Fruit fly (Drosophila melanogaster) whole organism, embryonic: ENCODE data around the gene CG31817.

Experiments
- CG10979 ChIP-seq: fragments of 200-800 bp; sonication (Bioruptor generic); optimal IDR thresholded peaks from 2 replicates; lab custom pipeline; 2018; ENCODE audit warnings: missing biosample characterization, mild to moderate bottlenecking, missing genetic modification characterization, moderate library complexity
- CG11504 ChIP-seq: fragments of 200-800 bp; sonication (Bioruptor generic); optimal IDR thresholded peaks from 3 replicates; lab custom pipeline; 2019; ENCODE audit warnings: missing biosample characterization, mild to moderate bottlenecking, missing genetic modification characterization, moderate library complexity
- CG12391 ChIP-seq: fragments of 200-800 bp; sonication (Bioruptor generic); optimal IDR thresholded peaks from 3 replicates; lab custom pipeline; 2018; ENCODE audit warnings: missing biosample characterization, mild to moderate bottlenecking, missing genetic modification characterization, moderate library complexity
- CG12769 ChIP-seq: fragments of 200-800 bp; sonication (Bioruptor generic); optimal IDR thresholded peaks from 2 replicates; lab custom pipeline; 2019; ENCODE audit warnings: missing biosample characterization, mild to moderate bottlenecking, missing genetic modification characterization, moderate library complexity
- CG14441 ChIP-seq: fragments of 200-800 bp; sonication (Bioruptor generic); IDR thresholded peaks from 2 replicates; pipeline ENCODE4 v1.3.6; 2022; ENCODE audit warnings: missing biosample characterization, missing genetic modification characterization
- CG1529 ChIP-seq: fragments of 200-800 bp; sonication (Bioruptor generic); optimal IDR thresholded peaks from 3 replicates; lab custom pipeline; 2018; ENCODE audit warnings: missing biosample characterization, missing genetic modification characterization
- CG16779 ChIP-seq: fragments of 200-800 bp; sonication (Bioruptor generic); IDR thresholded peaks from 2 replicates; pipeline ENCODE4 v1.3.6; 2022; ENCODE audit warnings: missing biosample characterization, missing genetic modification characterization
- CG17802 ChIP-seq: fragments of 200-800 bp; sonication (Bioruptor generic); optimal IDR thresholded peaks from 2 replicates; lab custom pipeline; 2018; ENCODE audit warnings: missing biosample characterization, mild to moderate bottlenecking, missing genetic modification characterization, moderate library complexity
- CG1792 ChIP-seq: fragments of 200-800 bp; sonication (Bioruptor generic); optimal IDR thresholded peaks from 2 replicates; lab custom pipeline; 2016; ENCODE audit warnings: missing biosample characterization, missing genetic modification characterization
- CG18476 ChIP-seq: fragments of 200-800 bp; sonication (Bioruptor generic); optimal IDR thresholded peaks from 2 replicates; lab custom pipeline; 2016; ENCODE audit warnings: missing biosample characterization, mild to moderate bottlenecking, missing genetic modification characterization
- CG2678 ChIP-seq: fragments of 200-800 bp; sonication (Bioruptor generic); optimal IDR thresholded peaks from 3 replicates; lab custom pipeline; 2019; ENCODE audit warnings: missing biosample characterization, mild to moderate bottlenecking, missing genetic modification characterization, moderate library complexity
- CG2889 ChIP-seq: fragments of 200-800 bp; sonication (Bioruptor generic); IDR thresholded peaks from 3 replicates; pipeline ENCODE4 v1.3.6; 2022; ENCODE audit warnings: missing biosample characterization, missing genetic modification characterization
- CG33213 ChIP-seq: fragments of 200-800 bp; sonication (Bioruptor generic); optimal IDR thresholded peaks from 3 replicates; lab custom pipeline; 2016; ENCODE audit warnings: missing biosample characterization, missing genetic modification characterization
- CG4820 ChIP-seq: fragments of 200-800 bp; sonication (Bioruptor generic); optimal IDR thresholded peaks from 3 replicates; lab custom pipeline; 2016; ENCODE audit warnings: missing biosample characterization, missing genetic modification characterization
- CG5953 ChIP-seq: fragments of 200-800 bp; sonication (Bioruptor generic); IDR thresholded peaks from 2 replicates; pipeline ENCODE4 v1.3.6; 2022; ENCODE audit warnings: missing biosample characterization, missing genetic modification characterization
- CG6254 ChIP-seq: fragments of 200-800 bp; sonication (Bioruptor generic); optimal IDR thresholded peaks from 3 replicates; lab custom pipeline; 2017; ENCODE audit warnings: mild to moderate bottlenecking, missing biosample characterization, missing genetic modification reagents, missing genetic modification characterization
- CG7357 ChIP-seq: fragments of 200-800 bp; sonication (Bioruptor generic); IDR thresholded peaks from 3 replicates; pipeline ENCODE4 v1.3.6; 2022; ENCODE audit warnings: missing biosample characterization, missing genetic modification characterization
- CG7372 ChIP-seq: fragments of 200-800 bp; sonication (Bioruptor generic); IDR thresholded peaks from 2 replicates; pipeline ENCODE4 v1.3.6; 2022; ENCODE audit warnings: missing biosample characterization, missing genetic modification characterization
- CG8478 ChIP-seq: fragments of >200 bp; optimal IDR thresholded peaks from 2 replicates; lab custom pipeline; 2018
- CG9727 ChIP-seq: fragments of 200-800 bp; sonication (Bioruptor generic); optimal IDR thresholded peaks from 3 replicates; lab custom pipeline; 2017; ENCODE audit warnings: missing biosample characterization, mild to moderate bottlenecking, missing genetic modification characterization
- Dad ChIP-seq: fragments of 200-800 bp; sonication (Bioruptor generic); optimal IDR thresholded peaks from 3 replicates; lab custom pipeline; 2016; ENCODE audit warnings: missing biosample characterization, missing genetic modification characterization
- Dip3 ChIP-seq: fragments of 200-800 bp; sonication (Bioruptor generic); optimal IDR thresholded peaks from 3 replicates; lab custom pipeline; 2016; ENCODE audit warnings: missing biosample characterization, missing genetic modification characterization
- Elba2 ChIP-seq: fragments of 200-800 bp; sonication (Bioruptor generic); optimal IDR thresholded peaks from 3 replicates; lab custom pipeline; 2016; ENCODE audit warnings: missing biosample characterization, missing genetic modification characterization
- Fer2 ChIP-seq: fragments of 200-800 bp; sonication (Bioruptor generic); optimal IDR thresholded peaks from 2 replicates; lab custom pipeline; 2018; ENCODE audit warnings: missing biosample characterization, mild to moderate bottlenecking, missing genetic modification characterization, moderate library complexity
- HLH54F ChIP-seq: fragments of 200-800 bp; sonication (Bioruptor generic); optimal IDR thresholded peaks from 3 replicates; lab custom pipeline; 2016; ENCODE audit warnings: missing biosample characterization, missing genetic modification characterization
- Mrtf ChIP-seq: fragments of 200-800 bp; sonication (Bioruptor generic); IDR thresholded peaks from 3 replicates; pipeline ENCODE4 v1.3.6; 2022; ENCODE audit warnings: missing biosample characterization, missing genetic modification characterization
- Nf-YA ChIP-seq: fragments of 200-800 bp; sonication (Bioruptor generic); IDR thresholded peaks from 2 replicates; pipeline ENCODE4 v1.3.6; 2022; ENCODE audit warnings: missing biosample characterization, missing genetic modification characterization
- Optix ChIP-seq: fragments of 200-800 bp; sonication (Bioruptor generic); IDR thresholded peaks from 3 replicates; pipeline ENCODE4 v1.3.6; 2022; ENCODE audit warnings: missing biosample characterization, missing genetic modification characterization
- Stat92E ChIP-seq, 3 experiments: fragments of >200 bp in 2 of 3; fragments of 200-800 bp in 1 of 3; sonication (Bioruptor generic) in 1 of 3; optimal IDR thresholded peaks; 2 replicates each; lab custom pipeline; 2017 to 2019; ENCODE audit warnings: missing biosample characterization in 3 of 3, missing genetic modification characterization in 3 of 3, mild to moderate bottlenecking in 1 of 3, moderate library complexity in 1 of 3
- Trl ChIP-seq, 3 experiments: fragments of >200 bp in 2 of 3; fragments of 200-800 bp in 1 of 3; sonication (Bioruptor generic) in 1 of 3; optimal IDR thresholded peaks; 2 replicates in 1 of 3; 3 replicates in 2 of 3; lab custom pipeline; 2016 to 2017; ENCODE audit warnings: missing biosample characterization in 1 of 3, missing genetic modification characterization in 1 of 3
- Xbp1 ChIP-seq: fragments of 200-800 bp; sonication (Bioruptor generic); optimal IDR thresholded peaks from 3 replicates; lab custom pipeline; 2016; ENCODE audit warnings: missing biosample characterization, mild to moderate bottlenecking, missing genetic modification characterization
- ap ChIP-seq: fragments of 200-800 bp; sonication (Bioruptor generic); IDR thresholded peaks from 2 replicates; pipeline ENCODE4 v1.3.6; 2022; ENCODE audit warnings: missing biosample characterization, missing genetic modification characterization
- ase ChIP-seq: fragments of 200-800 bp; sonication (Bioruptor generic); IDR thresholded peaks from 3 replicates; pipeline ENCODE4 v1.3.6; 2022; ENCODE audit warnings: missing biosample characterization, missing genetic modification characterization
- chif ChIP-seq, 2 experiments: fragments of 200-800 bp; sonication (Bioruptor generic); optimal IDR thresholded peaks; 3 replicates each; lab custom pipeline; 2016; ENCODE audit warnings: missing biosample characterization in 2 of 2, missing genetic modification characterization in 2 of 2
- gem ChIP-seq: fragments of 200-800 bp; sonication (Bioruptor generic); optimal IDR thresholded peaks from 2 replicates; lab custom pipeline; 2019; ENCODE audit warnings: missing biosample characterization, mild to moderate bottlenecking, missing genetic modification characterization, moderate library complexity
- klu ChIP-seq: fragments of 200-800 bp; sonication (Bioruptor generic); IDR thresholded peaks from 2 replicates; pipeline ENCODE4 v1.3.6; 2022; ENCODE audit warnings: missing biosample characterization, missing genetic modification characterization
- lbe ChIP-seq: fragments of 200-800 bp; sonication (Bioruptor generic); optimal IDR thresholded peaks from 2 replicates; lab custom pipeline; 2016; ENCODE audit warnings: missing biosample characterization, mild to moderate bottlenecking, missing genetic modification characterization
- lov ChIP-seq, 2 experiments: fragments of 200-800 bp in 1 of 2; fragments of >200 bp in 1 of 2; sonication (Bioruptor generic) in 1 of 2; IDR thresholded peaks in 1 of 2; optimal IDR thresholded peaks in 1 of 2; 2 replicates in 1 of 2; 3 replicates in 1 of 2; pipeline versions ENCODE4 v1.3.6 to Lab custom; 2017 to 2022; ENCODE audit warnings: missing biosample characterization in 1 of 2, missing genetic modification characterization in 1 of 2
- nerfin-1 ChIP-seq: fragments of 200-800 bp; sonication (Bioruptor generic); optimal IDR thresholded peaks from 3 replicates; lab custom pipeline; 2019; ENCODE audit warnings: missing biosample characterization, mild to moderate bottlenecking, missing genetic modification characterization, moderate library complexity
- onecut ChIP-seq: fragments of 200-800 bp; sonication (Bioruptor generic); IDR thresholded peaks from 2 replicates; pipeline ENCODE4 v1.3.6; 2022; ENCODE audit warnings: missing biosample characterization, missing genetic modification characterization
- prd ChIP-seq, 3 experiments: fragments of >200 bp in 2 of 3; fragments of 200-800 bp in 1 of 3; sonication (Bioruptor generic) in 1 of 3; optimal IDR thresholded peaks in 2 of 3; IDR thresholded peaks in 1 of 3; 2 replicates in 2 of 3; 3 replicates in 1 of 3; pipeline versions ENCODE4 v1.3.6 to Lab custom; 2017 to 2022; ENCODE audit warnings: missing biosample characterization in 1 of 3, missing genetic modification characterization in 1 of 3
- pzg ChIP-seq: fragments of 200-800 bp; sonication (Bioruptor generic); optimal IDR thresholded peaks from 3 replicates; lab custom pipeline; 2018; ENCODE audit warnings: missing biosample characterization, mild to moderate bottlenecking, missing genetic modification characterization, moderate library complexity
- repo ChIP-seq: fragments of 200-800 bp; sonication (Bioruptor generic); optimal IDR thresholded peaks from 2 replicates; lab custom pipeline; 2016; ENCODE audit warnings: missing biosample characterization, missing genetic modification characterization
- run ChIP-seq: fragments of 200-800 bp; sonication (Bioruptor generic); optimal IDR thresholded peaks from 3 replicates; lab custom pipeline; 2018; ENCODE audit warnings: missing biosample characterization, mild to moderate bottlenecking, missing genetic modification characterization
- sisA ChIP-seq: fragments of 200-800 bp; sonication (Bioruptor generic); IDR thresholded peaks from 2 replicates; pipeline ENCODE4 v1.3.6; 2022; ENCODE audit warnings: missing biosample characterization, missing genetic modification characterization
- tap ChIP-seq: fragments of 200-800 bp; optimal IDR thresholded peaks from 3 replicates; lab custom pipeline; 2019; ENCODE audit warnings: missing biosample characterization, mild to moderate bottlenecking, missing genetic modification characterization, moderate library complexity
- tio ChIP-seq: fragments of 200-800 bp; sonication (Bioruptor generic); optimal IDR thresholded peaks from 2 replicates; lab custom pipeline; 2017; ENCODE audit warnings: missing biosample characterization, missing genetic modification characterization, inconsistent platforms
- wor ChIP-seq: fragments of 200-800 bp; sonication (Bioruptor generic); IDR thresholded peaks from 2 replicates; pipeline ENCODE4 v1.3.6; 2022; ENCODE audit warnings: missing biosample characterization, missing genetic modification characterization

Gene CG31817

DNA sequence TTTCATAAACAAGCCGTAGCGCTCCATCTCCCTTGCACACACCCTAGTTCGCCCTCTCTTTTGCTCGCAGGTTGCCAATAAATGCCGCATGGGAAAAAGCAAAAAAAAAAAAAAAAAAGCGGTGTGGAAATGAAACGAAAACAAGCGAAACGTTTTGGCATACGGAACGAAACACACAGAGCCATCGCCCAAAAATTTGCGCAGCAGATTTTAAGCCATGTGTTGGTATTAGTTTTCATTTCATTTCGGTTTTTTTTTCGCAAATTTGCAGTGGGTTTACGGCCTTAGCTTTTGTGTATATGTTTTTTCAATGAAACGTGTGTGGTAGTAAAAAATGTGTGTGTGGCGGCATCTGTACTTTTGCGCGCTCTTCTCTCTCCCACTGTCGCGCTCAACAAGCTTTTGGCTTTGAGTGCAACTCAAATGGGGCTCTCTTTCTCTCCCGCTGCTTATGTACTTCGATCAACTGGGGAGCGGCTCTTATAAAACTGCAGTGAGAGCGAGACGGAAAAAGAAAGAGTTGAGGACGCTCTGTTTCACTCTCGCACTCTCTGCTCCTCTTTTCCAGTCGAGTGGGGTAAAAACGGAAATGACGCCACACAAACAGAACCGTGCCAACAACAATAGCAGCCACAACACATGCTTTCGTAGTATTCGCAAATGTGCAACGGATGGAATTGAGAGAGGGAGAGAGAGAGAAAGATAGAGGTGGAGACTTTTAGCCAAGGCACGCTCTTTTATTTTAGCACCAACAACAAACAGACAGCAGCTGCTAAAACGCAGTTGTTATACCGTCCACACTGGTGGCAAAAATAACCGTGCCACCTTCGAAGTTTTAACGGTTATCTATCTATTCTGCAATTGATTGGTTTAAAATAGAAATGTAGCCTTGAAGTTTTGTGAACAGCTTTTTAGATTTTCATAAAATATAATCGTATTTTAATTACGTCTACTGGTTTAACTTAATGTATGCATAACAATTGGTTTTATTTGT is 53.1 kb downstream of the CG31817 start (continued):
- TF ChIP-seq CG11504 (peak; percentile 56), onecut (GFP tag; lab: Robert Waterston, UW) (peak; percentile 42), gem (tag; lab: Kevin White, UChicago) (peak; percentile 70), nerfin-1 (tag; lab: Kevin White, UChicago) (peak; percentile 75), wor (GFP tag; lab: Robert Waterston, UW) (no peak), ap (GFP tag; lab: Robert Waterston, UW) (no peak), Trl (optimal IDR thresholded peaks at IDR 0.05; lab: Kevin White, UChicago) (peak; percentile 94 to 99), Trl (GFP tag; optimal IDR thresholded peaks at IDR 0.05; lab: Kevin White, UChicago) (peak; percentile 13), prd (optimal IDR thresholded peaks at IDR 0.05; lab: Kevin White, UChicago) (no peak), prd (GFP tag; IDR thresholded peaks at IDR 0.05; lab: Robert Waterston, UW) (no peak), CG12391 (peak; percentile 56), CG14441 (no peak), lbe (peak; percentile 64), CG17802 (tag; lab: Kevin White, UChicago) (no peak), CG4820 (GFP tag; lab: Kevin White, UChicago) (no peak), tio (GFP tag; lab: Kevin White, UChicago) (peak; percentile 26), Fer2 (no peak), HLH54F (GFP tag; lab: Kevin White, UChicago) (peak; percentile 48), CG7372 (no peak), CG1792 (GFP tag; lab: Kevin White, UChicago) (peak; percentile 3), Dad (GFP tag; lab: Kevin White, UChicago) (peak; percentile 31), Elba2 (GFP tag; lab: Kevin White, UChicago) (no peak), CG12769 (tag; lab: Kevin White, UChicago) (peak; percentile 79), run (no peak), CG10979 (tag; lab: Kevin White, UChicago) (no peak), sisA (GFP tag; lab: Robert Waterston, UW) (no peak), Dip3 (GFP tag; lab: Kevin White, UChicago) (peak; percentile 49), klu (GFP tag; lab: Robert Waterston, UW) (no peak), CG2889 (GFP tag; lab: Robert Waterston, UW) (no peak), Optix (GFP tag; lab: Robert Waterston, UW) (no peak), lov (optimal IDR thresholded peaks at IDR 0.05; lab: Kevin White, UChicago) (no peak), lov (GFP tag; IDR thresholded peaks at IDR 0.05; lab: Robert Waterston, UW) (no peak), Stat92E (GFP tag; optimal IDR thresholded peaks at IDR 0.05; lab: Kevin White, UChicago) (no peak), CG2678 (tag; lab: Kevin White, UChicago) (peak; percentile 74), tap (tag; lab: Kevin White, UChicago) (no peak), CG16779 (no peak), CG5953 (GFP tag; lab: Robert Waterston, UW) (no peak), CG9727 (peak; percentile 45), pzg (GFP tag; lab: Kevin White, UChicago) (no peak), CG1529 (GFP tag; lab: Kevin White, UChicago) (no peak), chif (GFP tag; optimal IDR thresholded peaks at IDR 0.05; lab: Kevin White, UChicago) (peak in 1 of 2 experiments; percentile 20), CG33213 (GFP tag; lab: Kevin White, UChicago) (no peak), CG8478 (peak; percentile 74), CG7357 (0 out of 3 replicates have a peak, but pooled peaks have one; percentile 16), Xbp1 (GFP tag; lab: Kevin White, UChicago) (peak; percentile 36), Mrtf (GFP tag; lab: Robert Waterston, UW) (no peak), ase (GFP tag; lab: Robert Waterston, UW) (no peak), CG18476 (GFP tag; lab: Kevin White, UChicago) (peak; percentile 25), repo (GFP tag; lab: Kevin White, UChicago) (no peak), CG6254 (no peak), Nf-YA (no peak)
